Fruit fly (Drosophila melanogaster) whole organism, embryonic: ENCODE results near the gene CG10286.

Experiments used
- CG10462 ChIP-seq: fragments of 200-800 bp; sonication (Bioruptor generic); optimal IDR thresholded peaks from 2 replicates; lab custom pipeline; 2016; ENCODE audit warnings: missing biosample characterization, missing genetic modification characterization
- Hmr ChIP-seq: fragments of 200-800 bp; sonication (Bioruptor generic); optimal IDR thresholded peaks from 3 replicates; lab custom pipeline; 2017; ENCODE audit warnings: mild to moderate bottlenecking, missing biosample characterization, missing genetic modification reagents, missing genetic modification characterization
- cg ChIP-seq: fragments of 200-800 bp; sonication (Bioruptor generic); optimal IDR thresholded peaks from 3 replicates; lab custom pipeline; 2019; ENCODE audit warnings: missing biosample characterization, mild to moderate bottlenecking, missing genetic modification characterization, moderate library complexity
- salm ChIP-seq: fragments of 200-800 bp; sonication (Bioruptor generic); optimal IDR thresholded peaks from 2 replicates; lab custom pipeline; 2018; ENCODE audit warnings: missing biosample characterization, mild to moderate bottlenecking, missing genetic modification characterization

- TF ChIP-seq cg (GFP tag; lab: Kevin White, UChicago) (no peak), Hmr (GFP tag; lab: Kevin White, UChicago) (no peak), CG10462 (no peak), salm (tag; lab: Kevin White, UChicago) (no peak)
These were observed 27.0 kb downstream of the CG10286 start for dm6 chr3R:6395572-6396295.
